Worm (Caenorhabditis elegans): ENCODE results near the gene ssq-3.

ssq-3 gene

DNA sequence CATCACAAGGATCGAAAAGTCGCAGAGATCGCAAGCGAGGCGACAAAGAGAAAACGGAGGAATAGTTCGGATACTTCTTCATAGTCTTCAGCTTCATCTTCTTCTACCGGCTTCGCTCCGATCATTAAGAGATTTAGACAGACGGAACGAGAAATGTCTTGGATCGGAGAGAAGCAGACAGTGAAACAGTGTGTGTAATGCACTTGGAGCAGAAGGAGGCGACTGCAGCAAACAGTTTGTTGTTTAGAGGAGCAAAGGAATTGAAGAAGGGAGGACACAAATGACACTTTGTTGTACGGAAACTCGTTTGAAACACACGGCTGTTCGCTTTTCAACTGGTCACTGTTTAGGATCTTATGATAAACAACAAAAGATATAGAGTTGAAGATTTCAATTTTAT is 12.0 kb upstream of the ssq-3 start:
- TF ChIP-seq nhr-28 (tag; optimal IDR thresholded peaks at IDR 0.05) (no peak), egl-5 (tag; optimal IDR thresholded peaks at IDR 0.05) (peak; percentile 39), lin-39 (tag; optimal IDR thresholded peaks at IDR 0.05) (peak; percentile 34), nfya-1 (tag; optimal IDR thresholded peaks at IDR 0.05; ENCODE audit: insufficient read depth) (peak; percentile 6), pha-4 (tag; optimal IDR thresholded peaks at IDR 0.05) (peak; percentile 53)

DNA sequence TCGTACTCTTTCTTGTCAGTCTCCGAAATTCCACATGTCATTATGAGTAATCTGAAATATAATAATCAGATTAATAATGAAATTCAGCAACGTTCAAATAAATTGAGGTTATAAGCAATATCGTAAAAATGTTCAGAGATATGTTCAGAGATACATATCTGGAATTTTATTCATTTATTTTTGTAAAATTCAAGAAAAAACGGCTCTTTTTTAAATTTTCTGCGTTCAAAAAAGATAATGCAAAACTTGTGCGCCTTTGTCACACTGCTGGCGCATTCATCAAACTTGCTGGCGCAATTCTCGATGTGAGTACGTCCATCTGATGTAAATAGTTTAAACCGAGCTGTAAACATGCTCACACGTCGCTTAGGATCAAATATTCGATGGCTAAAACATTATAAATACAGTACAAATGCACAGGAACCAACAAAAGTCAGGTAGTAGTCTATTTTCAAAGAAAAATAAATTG is 8.2 kb upstream of the ssq-3 start, which contains the start of the genes rde-8 and ZC477.3:
rde-8 (minus strand) TSS at position 51 of the 469 bp plus-strand sequence.
ZC477.3 (plus strand) TSS at position 282 of the 469 bp plus-strand sequence.
- TF ChIP-seq ceh-16 (tag; optimal IDR thresholded peaks at IDR 0.05) (no peak), pha-4 (tag; optimal IDR thresholded peaks at IDR 0.05) (peak; percentile 92), elt-2 (tag; optimal IDR thresholded peaks at IDR 0.05) (peak; percentile 34), nhr-77 (tag; optimal IDR thresholded peaks at IDR 0.05) (peak; percentile 42), ceh-28 (tag; optimal IDR thresholded peaks at IDR 0.05) (peak; percentile 25), elt-1 (tag; optimal IDR thresholded peaks at IDR 0.05) (no peak), ztf-4 (tag; optimal IDR thresholded peaks at IDR 0.05) (no peak), eor-1 (tag; optimal IDR thresholded peaks at IDR 0.05) (no peak), fkh-10 (GFP tag; optimal IDR thresholded peaks at IDR 0.05) (no peak), nfya-1 (tag; optimal IDR thresholded peaks at IDR 0.05; ENCODE audit: insufficient read depth) (peak; percentile 64), lin-15B (tag; optimal IDR thresholded peaks at IDR 0.05) (peak; percentile 79), ceh-82 (tag; optimal IDR thresholded peaks at IDR 0.05) (no peak), snpc-4 (tag; optimal IDR thresholded peaks at IDR 0.05) (peak; percentile 41), nhr-43 (tag; optimal IDR thresholded peaks at IDR 0.05; ENCODE audit: poor library complexity, severe bottlenecking) (peak; percentile 36), lsy-12 (tag; optimal IDR thresholded peaks at IDR 0.05) (peak; percentile 39), aly-2 (tag; optimal IDR thresholded peaks at IDR 0.05) (no peak), nhr-23 (tag; optimal IDR thresholded peaks at IDR 0.05) (peak; percentile 55), nhr-25 (tag; optimal IDR thresholded peaks at IDR 0.05) (peak; percentile 35), nhr-67 (tag; optimal IDR thresholded peaks at IDR 0.05) (no peak), jun-1 (tag; optimal IDR thresholded peaks at IDR 0.05) (peak; percentile 29), daf-12 (tag; optimal IDR thresholded peaks at IDR 0.05) (no peak), nhr-11 (tag; optimal IDR thresholded peaks at IDR 0.05) (peak; percentile 42), ama-1 (optimal IDR thresholded peaks at IDR 0.05) (no peak), R02D3.7 (tag; optimal IDR thresholded peaks at IDR 0.05) (peak; percentile 30), tbx-2 (tag; optimal IDR thresholded peaks at IDR 0.05) (peak; percentile 56)

DNA sequence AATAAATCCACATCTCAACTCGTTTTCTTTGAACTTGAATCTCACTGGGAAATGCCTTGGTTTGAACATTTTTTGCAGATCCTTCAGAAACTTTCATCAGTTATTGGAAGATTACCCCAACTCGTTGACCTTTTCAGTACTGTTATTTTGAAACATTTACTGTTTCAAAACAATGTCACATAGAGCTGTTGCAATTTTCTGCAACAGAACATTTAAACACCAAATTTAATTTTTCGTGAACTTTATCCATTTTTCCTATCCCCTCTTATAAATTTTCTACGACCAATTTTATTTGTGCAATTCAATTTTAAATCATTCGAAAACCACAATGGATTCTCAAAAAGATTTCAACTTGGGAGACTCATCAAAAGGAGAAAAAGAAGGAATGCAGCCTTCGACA is 3.5 kb upstream of the ssq-3 start, which contains the start of gene ZC477.2:
ZC477.2 (plus strand) TSS at position 301 of the 400 bp plus-strand sequence.
- TF ChIP-seq ztf-11 (tag; optimal IDR thresholded peaks at IDR 0.05), result no peak
- TF ChIP-seq nhr-23 (tag; optimal IDR thresholded peaks at IDR 0.05), result no peak
- no peak for TF ChIP-seq lin-15B (tag; optimal IDR thresholded peaks at IDR 0.05)
- TF ChIP-seq unc-39 (tag; optimal IDR thresholded peaks at IDR 0.05), result no peak

ce11 chrIV:7114599-7114998 is 3.2 kb downstream of the ssq-3 start, which contains the start of gene nas-8:
Gene nas-8, plus strand, starts transcription at chrIV:7114899.
- no peak for TF ChIP-seq nhr-23 (tag; optimal IDR thresholded peaks at IDR 0.05)
- TF ChIP-seq nfya-1 (tag; optimal IDR thresholded peaks at IDR 0.05; ENCODE audit: insufficient read depth), result no peak
- TF ChIP-seq aly-2 (tag; optimal IDR thresholded peaks at IDR 0.05), result no peak
- TF ChIP-seq fkh-2 (tag; optimal IDR thresholded peaks at IDR 0.05), result no peak
- no peak for TF ChIP-seq nhr-67 (tag; optimal IDR thresholded peaks at IDR 0.05)
- TF ChIP-seq ztf-11 (tag; optimal IDR thresholded peaks at IDR 0.05), result no peak
- TF ChIP-seq egl-5 (tag; optimal IDR thresholded peaks at IDR 0.05), result no peak
- no peak for TF ChIP-seq elt-3 (tag; optimal IDR thresholded peaks at IDR 0.05)

DNA sequence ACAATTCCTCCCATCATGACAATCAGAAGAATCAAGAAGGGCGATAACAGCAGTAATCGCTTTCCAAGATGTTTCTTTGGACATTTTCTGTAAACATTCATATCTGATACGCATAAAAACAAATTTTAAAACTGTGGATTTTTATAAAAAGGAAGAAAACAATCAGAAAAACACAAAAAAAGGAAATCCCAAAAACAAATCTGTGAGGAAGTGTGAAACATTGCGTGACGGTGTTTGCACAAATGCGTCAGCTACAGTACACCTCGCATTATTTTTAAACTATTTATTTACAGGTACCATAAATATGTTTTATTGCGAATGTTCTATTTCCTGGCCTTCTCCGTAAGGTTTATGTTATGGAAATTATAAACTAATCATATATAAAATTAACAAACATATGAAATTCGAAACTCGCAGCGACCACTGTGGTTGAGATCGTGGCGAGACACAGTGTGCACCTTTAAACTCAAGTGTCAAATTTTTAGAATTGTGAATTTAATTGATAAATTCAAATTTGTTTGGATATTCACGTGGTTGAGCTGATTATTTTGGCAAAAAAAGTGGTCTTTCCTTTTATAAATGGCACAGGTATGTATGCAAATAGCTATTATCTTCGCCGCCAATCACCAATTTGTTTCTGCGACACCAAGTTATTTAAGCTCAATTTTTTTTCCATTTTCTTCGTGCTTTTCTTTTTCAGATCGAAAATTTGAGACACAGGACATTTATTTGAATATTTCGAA is 10.1 kb downstream of the ssq-3 start, which contains the start of the genes C34D4.10 and str-48:
C34D4.10 (minus strand) TSS at position 101 of the 743 bp plus-strand sequence.
str-48 (plus strand) TSS at position 693 of the 743 bp plus-strand sequence.
- TF ChIP-seq egl-27 (tag; optimal IDR thresholded peaks at IDR 0.05) (no peak), snpc-4 (tag; optimal IDR thresholded peaks at IDR 0.05) (no peak), nhr-67 (tag; optimal IDR thresholded peaks at IDR 0.05) (no peak), nhr-43 (tag; optimal IDR thresholded peaks at IDR 0.05; ENCODE audit: poor library complexity, severe bottlenecking) (no peak), eor-1 (tag; optimal IDR thresholded peaks at IDR 0.05) (no peak), lin-39 (tag; optimal IDR thresholded peaks at IDR 0.05) (no peak), fkh-2 (tag; optimal IDR thresholded peaks at IDR 0.05) (no peak), nhr-11 (tag; optimal IDR thresholded peaks at IDR 0.05) (no peak), nhr-12 (tag; optimal IDR thresholded peaks at IDR 0.05) (no peak), hmg-11 (tag; optimal IDR thresholded peaks at IDR 0.05) (no peak), zag-1 (tag; optimal IDR thresholded peaks at IDR 0.05) (no peak), elt-1 (tag; optimal IDR thresholded peaks at IDR 0.05) (no peak), pqm-1 (tag; optimal IDR thresholded peaks at IDR 0.05) (no peak)

All from whole organism, L3 larva.